Worm (Caenorhabditis elegans) whole organism, young adult: ENCODE measurements around the gene F46B3.9.

Experiments
- D2030.7 ChIP-seq: fragments of 200-800 bp; sonication (Bioruptor generic); IDR thresholded peaks from 2 replicates; pipeline ENCODE4 v1.3.6; 2022; ENCODE audit warnings: missing genetic modification reagents, missing genetic modification characterization, missing compliant biosample characterization
- F23B12.7 ChIP-seq: sonication (generic microtip); optimal IDR thresholded peaks from 2 replicates; lab custom pipeline; 2017; ENCODE audit warnings: missing genetic modification characterization, mild to moderate bottlenecking, missing compliant biosample characterization, antibody characterized with exemption, moderate library complexity; ENCODE audit not compliant: insufficient read depth
- F49E8.2 ChIP-seq: sonication (generic microtip); optimal IDR thresholded peaks from 3 replicates; lab custom pipeline; 2017; ENCODE audit warnings: missing genetic modification characterization, mild to moderate bottlenecking, missing compliant biosample characterization, antibody characterized with exemption, moderate library complexity; ENCODE audit not compliant: insufficient read depth
- T26A5.8 ChIP-seq: sonication (generic microtip); optimal IDR thresholded peaks from 2 replicates; lab custom pipeline; 2016; ENCODE audit warnings: missing genetic modification characterization, missing compliant biosample characterization
- atf-7 ChIP-seq: sonication (generic microtip); optimal IDR thresholded peaks from 2 replicates; lab custom pipeline; 2017; ENCODE audit warnings: mild to moderate bottlenecking, missing genetic modification characterization, missing compliant biosample characterization
- attf-3 ChIP-seq: fragments of 200-800 bp; sonication (Bioruptor generic); conservative IDR thresholded peaks from 2 replicates; pipeline ENCODE4 v1.3.6; 2022; ENCODE audit warnings: missing genetic modification reagents, missing genetic modification characterization, missing compliant biosample characterization
- bed-2 ChIP-seq: fragments of 200-800 bp; sonication (Bioruptor generic); IDR thresholded peaks from 2 replicates; pipeline ENCODE4 v1.3.6; 2022; ENCODE audit warnings: missing genetic modification reagents, missing genetic modification characterization, missing compliant biosample characterization
- cebp-1 ChIP-seq, 2 experiments: fragments of 200-800 bp in 1 of 2; sonication (Bioruptor generic) in 1 of 2; sonication (generic microtip) in 1 of 2; IDR thresholded peaks in 1 of 2; optimal IDR thresholded peaks in 1 of 2; 2 replicates each; pipeline versions ENCODE4 v1.3.6 to Lab custom; 2017 to 2022; ENCODE audit warnings: missing compliant biosample characterization in 2 of 2, missing genetic modification characterization in 2 of 2, mild to moderate bottlenecking in 1 of 2, missing genetic modification reagents in 1 of 2, moderate library complexity in 1 of 2
- ceh-100 ChIP-seq: fragments of 200-800 bp; sonication (Bioruptor generic); IDR thresholded peaks from 2 replicates; pipeline ENCODE4 v1.3.6; 2022; ENCODE audit warnings: missing genetic modification reagents, missing genetic modification characterization, missing compliant biosample characterization
- dpl-1 ChIP-seq: fragments of 150-350 bp; optimal IDR thresholded peaks from 2 replicates; lab custom pipeline; 2014; ENCODE audit warnings: missing biosample characterization, missing genetic modification reagents, missing genetic modification characterization
- egl-18 ChIP-seq: fragments of 200-800 bp; sonication (Bioruptor generic); IDR thresholded peaks from 2 replicates; pipeline ENCODE4 v1.3.6; 2022; ENCODE audit warnings: missing genetic modification reagents, missing genetic modification characterization, missing compliant biosample characterization
- ets-4 ChIP-seq: fragments of 200-800 bp; sonication (Bioruptor generic); optimal IDR thresholded peaks from 2 replicates; lab custom pipeline; 2018; ENCODE audit warnings: mild to moderate bottlenecking, missing genetic modification characterization, missing compliant biosample characterization
- fkh-3 ChIP-seq: sonication (generic microtip); optimal IDR thresholded peaks from 2 replicates; lab custom pipeline; 2016; ENCODE audit warnings: mild to moderate bottlenecking, missing genetic modification characterization, missing compliant biosample characterization
- gei-17 ChIP-seq: fragments of 200-800 bp; sonication (Bioruptor generic); optimal IDR thresholded peaks from 2 replicates; lab custom pipeline; 2018; ENCODE audit warnings: mild to moderate bottlenecking, missing genetic modification characterization, missing compliant biosample characterization
- him-1 ChIP-seq: sonication (generic microtip); optimal IDR thresholded peaks from 2 replicates; lab custom pipeline; 2016; ENCODE audit warnings: missing genotype, missing genetic modification reagents, missing genetic modification characterization, missing compliant biosample characterization
- hrde-1 ChIP-seq: sonication (generic microtip); optimal IDR thresholded peaks from 2 replicates; lab custom pipeline; 2016; ENCODE audit warnings: missing genetic modification characterization, mild to moderate bottlenecking, missing compliant biosample characterization, moderate library complexity, missing genotype, missing genetic modification reagents, borderline replicate concordance
- hsf-1 ChIP-seq: fragments of 200-800 bp; sonication (Bioruptor generic); IDR thresholded peaks from 2 replicates; pipeline ENCODE4 v1.3.6; 2022; ENCODE audit warnings: missing genetic modification reagents, missing genetic modification characterization, missing compliant biosample characterization
- lag-1 ChIP-seq: fragments of 200-800 bp; sonication (Bioruptor generic); IDR thresholded peaks from 2 replicates; pipeline ENCODE4 v1.3.6; 2022; ENCODE audit warnings: missing genetic modification reagents, missing genetic modification characterization, missing compliant biosample characterization
- lin-40 ChIP-seq: sonication (generic microtip); optimal IDR thresholded peaks from 2 replicates; lab custom pipeline; 2016; ENCODE audit warnings: missing genetic modification characterization, mild to moderate bottlenecking, missing compliant biosample characterization, missing genotype, missing genetic modification reagents
- lsl-1 ChIP-seq: fragments of 200-800 bp; sonication (Bioruptor generic); optimal IDR thresholded peaks from 2 replicates; lab custom pipeline; 2018; ENCODE audit warnings: mild to moderate bottlenecking, missing genetic modification characterization, moderate library complexity, missing compliant biosample characterization
- lsy-27 ChIP-seq: sonication (generic microtip); optimal IDR thresholded peaks from 2 replicates; lab custom pipeline; 2017; ENCODE audit warnings: missing genetic modification characterization, mild to moderate bottlenecking, missing compliant biosample characterization, antibody characterized with exemption, missing genotype, borderline replicate concordance; ENCODE audit not compliant: insufficient read depth
- madf-10 ChIP-seq: sonication (generic microtip); optimal IDR thresholded peaks from 2 replicates; lab custom pipeline; 2016; ENCODE audit warnings: mild to moderate bottlenecking, missing genetic modification characterization, missing compliant biosample characterization
- madf-3 ChIP-seq: fragments of 200-800 bp; sonication (Bioruptor generic); IDR thresholded peaks from 2 replicates; pipeline ENCODE4 v1.3.6; 2022; ENCODE audit warnings: missing genetic modification reagents, missing genetic modification characterization, missing compliant biosample characterization
- nfya-2 ChIP-seq: fragments of 200-800 bp; sonication (Bioruptor generic); IDR thresholded peaks from 2 replicates; pipeline ENCODE4 v1.3.6; 2022; ENCODE audit warnings: missing genetic modification reagents, missing genetic modification characterization, missing compliant biosample characterization
- nhr-27 ChIP-seq: fragments of 200-800 bp; sonication (Bioruptor generic); optimal IDR thresholded peaks from 2 replicates; lab custom pipeline; 2018; ENCODE audit warnings: mild to moderate bottlenecking, missing genetic modification characterization, moderate library complexity, missing compliant biosample characterization
- nhr-80 ChIP-seq: sonication (generic microtip); optimal IDR thresholded peaks from 2 replicates; lab custom pipeline; 2016; ENCODE audit warnings: missing genetic modification characterization, missing compliant biosample characterization
- rec-8 ChIP-seq, 2 experiments: sonication (generic microtip); optimal IDR thresholded peaks; 2 replicates each; lab custom pipeline; 2016; ENCODE audit warnings: mild to moderate bottlenecking in 2 of 2, missing genetic modification characterization in 2 of 2, missing genetic modification reagents in 2 of 2, missing genotype in 2 of 2, missing biosample characterization in 1 of 2, missing compliant biosample characterization in 1 of 2, moderate library complexity in 1 of 2
- repo-1 ChIP-seq: sonication (generic microtip); optimal IDR thresholded peaks from 2 replicates; lab custom pipeline; 2017; ENCODE audit warnings: mild to moderate bottlenecking, missing genetic modification characterization, missing compliant biosample characterization
- rpc-1 ChIP-seq, 2 experiments: fragments of 150-350 bp in 1 of 2; sonication (generic microtip) in 1 of 2; optimal IDR thresholded peaks; 2 replicates each; lab custom pipeline; 2014 to 2018; ENCODE audit warnings: missing biosample characterization in 1 of 2, missing genetic modification characterization in 1 of 2, missing genetic modification reagents in 1 of 2, missing genotype in 1 of 2
- snpc-3.4 ChIP-seq: sonication (generic microtip); optimal IDR thresholded peaks from 2 replicates; lab custom pipeline; 2017; ENCODE audit warnings: missing genetic modification characterization, mild to moderate bottlenecking, missing compliant biosample characterization, antibody characterized with exemption, moderate library complexity, missing genotype, missing genetic modification reagents
- sptf-2 ChIP-seq: fragments of 200-800 bp; sonication (Bioruptor generic); optimal IDR thresholded peaks from 2 replicates; lab custom pipeline; 2018; ENCODE audit warnings: mild to moderate bottlenecking, missing genetic modification characterization, missing compliant biosample characterization
- xnd-1 ChIP-seq: sonication (generic microtip); optimal IDR thresholded peaks from 2 replicates; lab custom pipeline; 2016; ENCODE audit warnings: missing genotype, missing genetic modification reagents, missing genetic modification characterization, missing compliant biosample characterization
- ztf-26 ChIP-seq: sonication (generic microtip); optimal IDR thresholded peaks from 2 replicates; lab custom pipeline; 2017; ENCODE audit warnings: missing genetic modification characterization, missing compliant biosample characterization
- ztf-3 ChIP-seq: fragments of 200-800 bp; sonication (Bioruptor generic); optimal IDR thresholded peaks from 2 replicates; lab custom pipeline; 2018; ENCODE audit warnings: mild to moderate bottlenecking, missing genetic modification characterization, missing compliant biosample characterization
- ztf-6 ChIP-seq: fragments of 200-800 bp; sonication (Bioruptor generic); IDR thresholded peaks from 2 replicates; pipeline ENCODE4 v1.3.6; 2022; ENCODE audit warnings: missing genetic modification reagents, missing genetic modification characterization, missing compliant biosample characterization

F46B3.9 gene

DNA sequence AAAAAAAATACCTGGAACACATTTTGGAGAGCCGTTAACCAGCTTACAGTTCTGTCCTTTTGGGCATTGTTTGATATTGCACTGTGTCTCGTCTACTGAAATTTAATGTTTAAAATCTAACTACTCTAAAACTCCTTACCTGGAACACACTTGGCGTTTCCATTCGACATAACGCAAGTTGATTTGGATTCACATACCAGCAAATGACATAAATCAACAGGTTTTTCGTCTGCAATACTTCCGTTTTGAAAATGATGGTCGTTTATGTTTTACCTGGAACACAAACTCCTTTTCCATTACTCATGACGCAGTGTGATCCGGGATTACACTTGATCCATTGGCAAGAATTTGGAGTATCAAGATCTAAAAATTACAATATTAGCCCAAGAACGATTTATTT is 683 bp downstream of the F46B3.9 start:
- no peak for TF ChIP-seq xnd-1 (tag; lab: Kevin White, UChicago)

DNA sequence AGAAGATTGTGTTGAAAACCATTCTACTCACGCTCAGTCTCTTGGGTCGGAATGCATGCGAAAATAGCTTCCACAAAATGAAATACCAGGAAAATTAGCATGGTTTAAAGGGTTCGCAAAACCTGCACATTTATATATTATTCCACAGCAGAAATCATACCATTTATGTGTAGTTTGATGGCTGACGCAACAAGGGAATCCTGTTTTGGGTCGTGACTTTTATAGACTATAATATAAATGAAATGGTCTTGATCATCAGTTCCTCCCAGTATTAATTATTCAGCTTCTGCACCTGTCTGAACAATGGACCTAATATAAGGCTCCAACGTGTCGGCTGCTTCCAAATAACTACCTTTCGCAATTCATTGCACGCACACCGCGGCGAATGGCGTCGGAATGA is 2.9 kb downstream of the F46B3.9 start, which contains the start of gene F46B3.8:
Gene F46B3.8, minus strand, starts transcription at position 101 of the 400 bp plus-strand sequence.
- TF ChIP-seq ztf-26 (tag; lab: Kevin White, UChicago): no peak
- TF ChIP-seq nfya-2: no peak
- TF ChIP-seq sptf-2: no peak
- no peak for TF ChIP-seq atf-7 (tag; lab: Kevin White, UChicago)
- TF ChIP-seq hrde-1 (tag; lab: Kevin White, UChicago): no peak
- no peak for TF ChIP-seq lin-40 (tag; lab: Kevin White, UChicago)
- TF ChIP-seq dpl-1 (GFP tag; lab: Kevin White, UChicago): no peak
- TF ChIP-seq rpc-1 (optimal IDR thresholded peaks at IDR 0.05; lab: Kevin White, UChicago): no peak
- no peak for TF ChIP-seq rpc-1 (tag; optimal IDR thresholded peaks at IDR 0.05; lab: Kevin White, UChicago)
- no peak for TF ChIP-seq nhr-27 (tag; lab: Kevin White, UChicago)
- TF ChIP-seq fkh-3 (tag; lab: Kevin White, UChicago): no peak
- no peak for TF ChIP-seq lag-1 (GFP tag; lab: Robert Waterston, UW)

DNA sequence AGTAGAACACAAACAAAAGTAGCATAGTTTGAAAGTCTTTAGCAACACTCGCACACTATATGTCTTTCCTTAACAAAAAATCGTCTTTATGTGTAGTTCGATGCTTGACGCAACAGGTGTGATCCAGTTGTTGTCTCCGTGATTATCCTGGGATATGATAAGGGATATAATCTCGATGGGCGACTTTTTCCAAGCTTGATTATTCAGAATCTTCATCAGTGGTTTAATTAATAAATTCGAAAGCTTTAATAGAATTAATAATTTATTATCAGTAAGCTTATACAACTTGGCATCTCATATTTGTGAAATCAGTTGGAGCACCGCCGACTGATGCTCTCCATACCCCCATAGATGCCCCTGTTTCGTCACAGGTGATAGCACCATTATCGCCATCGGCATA is 7.3 kb downstream of the F46B3.9 start, which contains the start of gene F46B3.7:
Gene F46B3.7, minus strand, starts transcription at position 101 of the 400 bp plus-strand sequence.
- TF ChIP-seq T26A5.8 (tag; lab: Kevin White, UChicago) (no peak), lsl-1 (GFP tag; lab: Kevin White, UChicago) (no peak), ceh-100 (GFP tag; lab: Robert Waterston, UW) (no peak), madf-3 (GFP tag; lab: Robert Waterston, UW) (no peak), him-1 (tag; lab: Kevin White, UChicago) (no peak), madf-10 (no peak), xnd-1 (tag; lab: Kevin White, UChicago) (no peak), sptf-2 (no peak), F23B12.7 (tag; lab: Kevin White, UChicago) (no peak), rec-8 (tag; optimal IDR thresholded peaks at IDR 0.05; lab: Kevin White, UChicago) (no peak), gei-17 (GFP tag; lab: Kevin White, UChicago) (no peak), nhr-80 (no peak), attf-3 (no peak), ztf-3 (GFP tag; lab: Kevin White, UChicago) (no peak), ztf-6 (GFP tag; lab: Robert Waterston, UW) (no peak), repo-1 (no peak)

DNA sequence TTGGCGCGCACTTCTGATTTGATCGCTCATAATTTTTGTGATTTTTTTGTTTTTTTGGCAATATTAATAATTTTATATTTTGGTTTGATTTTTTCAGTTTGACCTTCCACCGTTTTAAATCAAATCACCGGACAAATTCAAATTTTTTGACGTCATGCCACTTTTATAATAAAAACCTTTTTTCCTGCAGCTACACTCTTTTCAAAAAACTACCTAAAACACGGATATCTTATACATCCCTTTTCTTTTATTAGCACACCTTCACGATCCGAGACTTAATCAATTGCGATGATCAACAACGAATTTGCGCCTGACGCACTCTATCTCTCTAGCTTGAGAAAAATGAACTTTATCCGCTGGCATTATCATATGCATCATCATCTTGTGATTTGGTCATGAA is 16.4 kb downstream of the F46B3.9 start, which contains the start of gene grd-2:
Gene grd-2, plus strand, starts transcription at position 301 of the 400 bp plus-strand sequence.
- TF ChIP-seq ets-4 (GFP tag; lab: Kevin White, UChicago) (no peak), egl-18 (GFP tag; lab: Robert Waterston, UW) (no peak), D2030.7 (GFP tag; lab: Robert Waterston, UW) (no peak), bed-2 (no peak), F49E8.2 (tag; lab: Kevin White, UChicago) (no peak), hsf-1 (GFP tag; lab: Robert Waterston, UW) (no peak), madf-10 (no peak), cebp-1 (GFP tag; IDR thresholded peaks at IDR 0.05; lab: Robert Waterston, UW) (no peak), cebp-1 (tag; optimal IDR thresholded peaks at IDR 0.05; lab: Kevin White, UChicago) (no peak), snpc-3.4 (tag; lab: Kevin White, UChicago) (no peak), lsy-27 (tag; lab: Kevin White, UChicago) (no peak)
